Worm (Caenorhabditis elegans) whole organism, L4/young adult: ENCODE data around the gene cest-33.

Experiments used
- W03F9.2 ChIP-seq: fragments of 150-350 bp; optimal IDR thresholded peaks from 2 replicates; lab custom pipeline; 2014; ENCODE audit warnings: missing biosample characterization, missing genetic modification characterization
- dao-5 ChIP-seq: sonication (generic microtip); optimal IDR thresholded peaks from 2 replicates; lab custom pipeline; 2016; ENCODE audit warnings: missing genotype, missing genetic modification characterization, moderate library complexity, missing compliant biosample characterization
- him-1 ChIP-seq: sonication (generic microtip); optimal IDR thresholded peaks from 2 replicates; lab custom pipeline; 2016; ENCODE audit warnings: missing genotype, missing genetic modification reagents, missing genetic modification characterization, missing compliant biosample characterization

DNA sequence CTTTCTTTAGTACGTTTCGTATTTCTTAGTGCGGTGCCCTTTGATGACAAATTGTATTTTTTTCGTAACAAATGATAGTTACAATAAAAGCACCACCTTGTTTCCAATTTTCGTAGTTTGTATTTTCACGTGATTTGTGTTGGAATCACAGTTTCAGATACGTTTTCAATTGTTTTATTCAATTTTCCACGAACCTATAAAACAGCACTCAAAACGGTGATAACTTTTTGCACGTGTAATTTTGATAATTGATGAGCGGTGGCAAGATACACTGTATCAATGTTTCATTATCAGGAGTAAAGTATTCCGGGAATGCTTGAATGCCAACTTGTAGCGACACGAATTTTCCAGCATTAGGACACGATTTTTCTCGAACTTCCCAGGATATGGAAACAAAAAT is 45.7 kb upstream of the cest-33 start:
- TF ChIP-seq him-1 (tag; lab: Kevin White, UChicago) = no peak
- TF ChIP-seq dao-5 = no peak
- TF ChIP-seq W03F9.2 (tag; lab: Kevin White, UChicago) = no peak
